Worm (Caenorhabditis elegans) whole organism, L4 larva: Measurements from ENCODE around the gene C39D10.5.

Source experiments
- Y75B8A.6 ChIP-seq: fragments of 200-800 bp; sonication (Bioruptor generic); IDR thresholded peaks from 2 replicates; pipeline ENCODE4 v1.3.6; 2022; ENCODE audit warnings: missing genetic modification reagents, missing genetic modification characterization, missing compliant biosample characterization
- ZK546.5 ChIP-seq, 2 experiments: sonication (generic microtip); optimal IDR thresholded peaks; 2 replicates each; lab custom pipeline; 2017; ENCODE audit warnings: missing biosample characterization in 2 of 2, missing genetic modification characterization in 2 of 2
- ama-1 ChIP-seq: fragments of 150-350 bp; optimal IDR thresholded peaks from 2 replicates; lab custom pipeline; 2014; ENCODE audit warnings: inconsistent platforms, mixed read lengths
- daf-12 ChIP-seq: fragments of 150-350 bp; optimal IDR thresholded peaks from 2 replicates; lab custom pipeline; 2014; ENCODE audit warnings: missing biosample characterization, missing genetic modification reagents, missing genetic modification characterization
- dpl-1 ChIP-seq: fragments of 150-350 bp; optimal IDR thresholded peaks from 2 replicates; lab custom pipeline; 2014; ENCODE audit warnings: missing biosample characterization, missing genetic modification reagents, missing genetic modification characterization
- egl-27 ChIP-seq: sonication (generic microtip); optimal IDR thresholded peaks from 3 replicates; lab custom pipeline; 2017; ENCODE audit warnings: missing biosample characterization, missing genetic modification reagents, missing genetic modification characterization
- lim-7 ChIP-seq: fragments of 200-800 bp; sonication (Bioruptor generic); IDR thresholded peaks from 2 replicates; pipeline ENCODE4 v1.3.6; 2022; ENCODE audit warnings: missing genetic modification characterization, missing compliant biosample characterization
- nhr-77 ChIP-seq: fragments of 150-350 bp; optimal IDR thresholded peaks from 2 replicates; lab custom pipeline; 2014; ENCODE audit warnings: missing biosample characterization, missing genetic modification characterization
- pha-4 ChIP-seq, 2 experiments: fragments of 150-350 bp in 1 of 2; fragments of 200-800 bp in 1 of 2; sonication (Bioruptor generic) in 1 of 2; IDR thresholded peaks in 1 of 2; optimal IDR thresholded peaks in 1 of 2; 2 replicates each; pipeline versions ENCODE4 v1.3.6 to Lab custom; 2014 to 2022; ENCODE audit warnings: missing genetic modification characterization in 2 of 2, missing genetic modification reagents in 2 of 2, missing biosample characterization in 1 of 2, missing compliant biosample characterization in 1 of 2
- pqm-1 ChIP-seq: sonication (generic microtip); optimal IDR thresholded peaks from 2 replicates; lab custom pipeline; 2017; ENCODE audit warnings: missing biosample characterization, missing genetic modification characterization
- skn-1 ChIP-seq: fragments of 150-350 bp; optimal IDR thresholded peaks from 2 replicates; lab custom pipeline; 2014; ENCODE audit warnings: missing biosample characterization, missing genetic modification characterization
- ztf-11 ChIP-seq: fragments of 150-350 bp; optimal IDR thresholded peaks from 2 replicates; lab custom pipeline; 2014; ENCODE audit warnings: missing biosample characterization, missing genetic modification characterization
- ztf-7 ChIP-seq: fragments of 150-350 bp; optimal IDR thresholded peaks from 2 replicates; lab custom pipeline; 2014; ENCODE audit warnings: missing biosample characterization, missing genetic modification characterization

DNA sequence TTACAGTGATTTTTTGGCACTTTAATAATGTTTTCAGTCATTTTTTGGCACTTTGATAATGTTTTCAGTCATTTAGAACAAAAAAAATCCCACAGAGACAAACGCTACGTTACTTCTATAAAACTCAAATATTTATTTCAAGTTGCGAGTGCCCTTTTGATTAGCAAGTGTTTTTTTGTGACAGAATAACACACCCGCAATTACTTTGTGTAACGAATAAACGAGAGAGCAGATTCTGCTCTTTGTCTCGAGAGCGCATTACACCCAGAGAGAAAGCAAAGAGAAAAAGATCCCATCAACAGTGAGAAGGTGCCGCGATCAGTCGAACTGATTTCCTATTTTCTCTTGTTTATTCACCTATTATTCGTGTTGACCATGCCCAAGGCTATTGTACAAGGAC lies 8.2 kb downstream of the C39D10.5 start, which contains the start of gene pcyt-2.2:
- TF ChIP-seq ZK546.5 (tag; optimal IDR thresholded peaks at IDR 0.05; lab: Kevin White, UChicago) (no peak), ztf-7 (tag; lab: Kevin White, UChicago) (no peak), ztf-11 (tag; lab: Kevin White, UChicago) (no peak), ama-1 (lab: Kevin White, UChicago) (no peak), lim-7 (GFP tag; lab: Robert Waterston, UW) (no peak), nhr-77 (no peak), Y75B8A.6 (GFP tag; lab: Robert Waterston, UW) (no peak), daf-12 (tag; lab: Kevin White, UChicago) (no peak), skn-1 (tag; lab: Kevin White, UChicago) (no peak), pqm-1 (tag; lab: Kevin White, UChicago) (no peak), egl-27 (tag; lab: Kevin White, UChicago) (no peak), dpl-1 (GFP tag; lab: Kevin White, UChicago) (no peak), pha-4 (GFP tag; IDR thresholded peaks at IDR 0.05; lab: Robert Waterston, UW) (no peak), pha-4 (tag; optimal IDR thresholded peaks at IDR 0.05; lab: Kevin White, UChicago) (no peak)
